Fruit fly (Drosophila melanogaster) whole organism, embryonic: ENCODE measurements around the gene CG7694.

Experiments
- Adf1 ChIP-seq: fragments of 200-800 bp; sonication (Bioruptor generic); IDR thresholded peaks from 2 replicates; pipeline ENCODE4 v1.3.6; 2022; ENCODE audit warnings: missing biosample characterization, missing genetic modification characterization
- Awh ChIP-seq: fragments of 200-800 bp; sonication (Bioruptor generic); IDR thresholded peaks from 2 replicates; pipeline ENCODE4, ENCODE4 v1.3.6; 2022; ENCODE audit warnings: missing biosample characterization, missing genetic modification characterization
- Bdp1 ChIP-seq: fragments of 200-800 bp; sonication (Bioruptor generic); optimal IDR thresholded peaks from 3 replicates; lab custom pipeline; 2016; ENCODE audit warnings: missing biosample characterization, missing genetic modification characterization
- CG10565 ChIP-seq: fragments of 200-800 bp; sonication (Bioruptor generic); optimal IDR thresholded peaks from 3 replicates; lab custom pipeline; 2016; ENCODE audit warnings: missing biosample characterization, mild to moderate bottlenecking, missing genetic modification characterization
- CG10979 ChIP-seq: fragments of 200-800 bp; sonication (Bioruptor generic); optimal IDR thresholded peaks from 2 replicates; lab custom pipeline; 2018; ENCODE audit warnings: missing biosample characterization, mild to moderate bottlenecking, missing genetic modification characterization, moderate library complexity
- CG11456 ChIP-seq: fragments of 200-800 bp; sonication (Bioruptor generic); IDR thresholded peaks from 3 replicates; pipeline ENCODE4 v1.3.6; 2022; ENCODE audit warnings: missing biosample characterization, missing genetic modification characterization
- CG14441 ChIP-seq: fragments of 200-800 bp; sonication (Bioruptor generic); IDR thresholded peaks from 2 replicates; pipeline ENCODE4 v1.3.6; 2022; ENCODE audit warnings: missing biosample characterization, missing genetic modification characterization
- CG1529 ChIP-seq: fragments of 200-800 bp; sonication (Bioruptor generic); optimal IDR thresholded peaks from 3 replicates; lab custom pipeline; 2018; ENCODE audit warnings: missing biosample characterization, missing genetic modification characterization
- CG15479 ChIP-seq: fragments of 200-800 bp; sonication (Bioruptor generic); optimal IDR thresholded peaks from 3 replicates; lab custom pipeline; 2019; ENCODE audit warnings: missing biosample characterization, mild to moderate bottlenecking, missing genetic modification characterization, moderate library complexity
- CG1647 ChIP-seq: fragments of 200-800 bp; sonication (Bioruptor generic); optimal IDR thresholded peaks from 3 replicates; lab custom pipeline; 2016; ENCODE audit warnings: missing biosample characterization, missing genetic modification characterization
- CG16815 ChIP-seq: fragments of 200-800 bp; sonication (Bioruptor generic); optimal IDR thresholded peaks from 3 replicates; lab custom pipeline; 2017; ENCODE audit warnings: missing biosample characterization, mild to moderate bottlenecking, missing genetic modification characterization
- CG18262 ChIP-seq: fragments of 200-800 bp; optimal IDR thresholded peaks from 3 replicates; lab custom pipeline; 2019; ENCODE audit warnings: missing biosample characterization, mild to moderate bottlenecking, missing genetic modification characterization, moderate library complexity
- CG2129 ChIP-seq: fragments of 200-800 bp; sonication (Bioruptor generic); IDR thresholded peaks from 2 replicates; pipeline ENCODE4 v1.3.6; 2022; ENCODE audit warnings: missing biosample characterization, missing genetic modification characterization; ENCODE audit not compliant: partially characterized antibody
- CG2678 ChIP-seq: fragments of 200-800 bp; sonication (Bioruptor generic); optimal IDR thresholded peaks from 3 replicates; lab custom pipeline; 2019; ENCODE audit warnings: missing biosample characterization, mild to moderate bottlenecking, missing genetic modification characterization, moderate library complexity
- CG2712 ChIP-seq: fragments of 200-800 bp; optimal IDR thresholded peaks from 3 replicates; lab custom pipeline; 2019; ENCODE audit warnings: missing biosample characterization, mild to moderate bottlenecking, missing genetic modification characterization, moderate library complexity
- CG2875 ChIP-seq: fragments of 200-800 bp; sonication (Bioruptor generic); optimal IDR thresholded peaks from 2 replicates; lab custom pipeline; 2017; ENCODE audit warnings: missing biosample characterization, mild to moderate bottlenecking, missing genetic modification characterization, missing genetic modification reagents
- CG32772 ChIP-seq: fragments of 200-800 bp; sonication (Bioruptor generic); IDR thresholded peaks from 2 replicates; pipeline ENCODE4 v1.3.6; 2022; ENCODE audit warnings: missing biosample characterization, missing genetic modification characterization
- CG3847 ChIP-seq: fragments of 200-800 bp; sonication (Bioruptor generic); IDR thresholded peaks from 2 replicates; pipeline ENCODE4 v1.3.6; 2022; ENCODE audit warnings: missing biosample characterization, missing genetic modification characterization
- CG4282 ChIP-seq: fragments of 200-800 bp; sonication (Bioruptor generic); optimal IDR thresholded peaks from 2 replicates; lab custom pipeline; 2016; ENCODE audit warnings: missing biosample characterization, missing genetic modification characterization
- CG6654 ChIP-seq: fragments of 200-800 bp; sonication (Bioruptor generic); optimal IDR thresholded peaks from 2 replicates; lab custom pipeline; 2017; ENCODE audit warnings: missing biosample characterization, mild to moderate bottlenecking, missing genetic modification characterization
- CG8924 ChIP-seq: fragments of 200-800 bp; optimal IDR thresholded peaks from 3 replicates; lab custom pipeline; 2019; ENCODE audit warnings: missing biosample characterization, mild to moderate bottlenecking, missing genetic modification characterization, moderate library complexity
- CHES-1-like ChIP-seq: fragments of 200-800 bp; sonication (Bioruptor generic); optimal IDR thresholded peaks from 2 replicates; lab custom pipeline; 2016; ENCODE audit warnings: missing biosample characterization, missing genetic modification characterization
- CkIIα-i1 ChIP-seq: fragments of 200-800 bp; sonication (Bioruptor generic); IDR thresholded peaks from 2 replicates; pipeline ENCODE4 v1.3.6; 2022; ENCODE audit warnings: missing biosample characterization, missing genetic modification characterization
- D19A ChIP-seq: fragments of 200-800 bp; optimal IDR thresholded peaks from 3 replicates; lab custom pipeline; 2019; ENCODE audit warnings: missing biosample characterization, mild to moderate bottlenecking, missing genetic modification characterization, moderate library complexity
- Dll ChIP-seq: fragments of 200-800 bp; sonication (Bioruptor generic); IDR thresholded peaks from 4 replicates; pipeline ENCODE4 v1.3.6; 2022; ENCODE audit warnings: missing biosample characterization, missing genetic modification characterization; ENCODE audit not compliant: partially characterized antibody
- Dp ChIP-seq: fragments of 200-800 bp; sonication (Bioruptor generic); optimal IDR thresholded peaks from 2 replicates; lab custom pipeline; 2018; ENCODE audit warnings: missing biosample characterization, mild to moderate bottlenecking, missing genetic modification characterization, moderate library complexity
- Hey ChIP-seq: fragments of 200-800 bp; sonication (Bioruptor generic); optimal IDR thresholded peaks from 3 replicates; lab custom pipeline; 2018; ENCODE audit warnings: missing biosample characterization, mild to moderate bottlenecking, missing genetic modification characterization
- HmgZ ChIP-seq: fragments of 200-800 bp; sonication (Bioruptor generic); optimal IDR thresholded peaks from 2 replicates; lab custom pipeline; 2018; ENCODE audit warnings: missing biosample characterization, mild to moderate bottlenecking, missing genetic modification characterization
- Jarid2 ChIP-seq: fragments of 200-800 bp; sonication (Bioruptor generic); optimal IDR thresholded peaks from 3 replicates; lab custom pipeline; 2017; ENCODE audit warnings: mild to moderate bottlenecking, missing biosample characterization, missing genetic modification reagents, missing genetic modification characterization
- Max ChIP-seq: fragments of 200-800 bp; sonication (Bioruptor generic); optimal IDR thresholded peaks from 2 replicates; lab custom pipeline; 2016; ENCODE audit warnings: missing biosample characterization, mild to moderate bottlenecking, missing genetic modification characterization
- Neu2 ChIP-seq: fragments of 200-800 bp; sonication (Bioruptor generic); optimal IDR thresholded peaks from 3 replicates; lab custom pipeline; 2016; ENCODE audit warnings: missing biosample characterization, missing genetic modification characterization, borderline replicate concordance
- Taf1 ChIP-seq: fragments of 200-800 bp; sonication (Bioruptor generic); IDR thresholded peaks from 2 replicates; pipeline ENCODE4 v1.3.6; 2022; ENCODE audit warnings: missing biosample characterization, missing genetic modification characterization
- bbx ChIP-seq: fragments of 200-800 bp; sonication (Bioruptor generic); IDR thresholded peaks from 2 replicates; pipeline ENCODE4 v1.3.6; 2022; ENCODE audit warnings: missing biosample characterization, missing genetic modification characterization; ENCODE audit not compliant: partially characterized antibody
- btn ChIP-seq: fragments of 200-800 bp; sonication (Bioruptor generic); optimal IDR thresholded peaks from 2 replicates; lab custom pipeline; 2016; ENCODE audit warnings: missing biosample characterization, missing genetic modification characterization
- crc ChIP-seq: fragments of 200-800 bp; sonication (Bioruptor generic); optimal IDR thresholded peaks from 2 replicates; lab custom pipeline; 2016; ENCODE audit warnings: missing biosample characterization, missing genetic modification characterization
- emc ChIP-seq: fragments of 200-800 bp; sonication (Bioruptor generic); optimal IDR thresholded peaks from 2 replicates; lab custom pipeline; 2016; ENCODE audit warnings: missing biosample characterization, missing genetic modification characterization
- fd3F ChIP-seq: fragments of 200-800 bp; sonication (Bioruptor generic); optimal IDR thresholded peaks from 2 replicates; lab custom pipeline; 2018; ENCODE audit warnings: missing biosample characterization, mild to moderate bottlenecking, missing genetic modification characterization, moderate library complexity
- ftz-f1 ChIP-seq: fragments of 200-800 bp; sonication (Bioruptor generic); optimal IDR thresholded peaks from 2 replicates; lab custom pipeline; 2016; ENCODE audit warnings: missing biosample characterization, missing genetic modification characterization
- hbn ChIP-seq: fragments of 200-800 bp; sonication (Bioruptor generic); IDR thresholded peaks from 2 replicates; pipeline ENCODE4 v1.3.6; 2022; ENCODE audit warnings: missing biosample characterization, missing genetic modification characterization; ENCODE audit not compliant: partially characterized antibody
- lov ChIP-seq, 2 experiments: fragments of 200-800 bp in 1 of 2; fragments of >200 bp in 1 of 2; sonication (Bioruptor generic) in 1 of 2; IDR thresholded peaks in 1 of 2; optimal IDR thresholded peaks in 1 of 2; 2 replicates in 1 of 2; 3 replicates in 1 of 2; pipeline versions ENCODE4 v1.3.6 to Lab custom; 2017 to 2022; ENCODE audit warnings: missing biosample characterization in 1 of 2, missing genetic modification characterization in 1 of 2
- mam ChIP-seq: fragments of 200-800 bp; sonication (Bioruptor generic); optimal IDR thresholded peaks from 3 replicates; lab custom pipeline; 2016; ENCODE audit warnings: missing biosample characterization, missing genetic modification characterization
- odd ChIP-seq: fragments of 200-800 bp; sonication (Bioruptor generic); optimal IDR thresholded peaks from 2 replicates; lab custom pipeline; 2017; ENCODE audit warnings: missing biosample characterization, mild to moderate bottlenecking, missing genetic modification characterization
- onecut ChIP-seq: fragments of 200-800 bp; sonication (Bioruptor generic); IDR thresholded peaks from 2 replicates; pipeline ENCODE4 v1.3.6; 2022; ENCODE audit warnings: missing biosample characterization, missing genetic modification characterization
- p53 ChIP-seq: fragments of 200-800 bp; sonication (Bioruptor generic); optimal IDR thresholded peaks from 2 replicates; lab custom pipeline; 2016; ENCODE audit warnings: missing biosample characterization, missing genetic modification characterization
- peb ChIP-seq: fragments of 200-800 bp; sonication (Bioruptor generic); IDR thresholded peaks from 2 replicates; pipeline ENCODE4 v1.3.6; 2022; ENCODE audit warnings: missing biosample characterization, missing genetic modification characterization
- rib ChIP-seq: fragments of 200-800 bp; sonication (Bioruptor generic); IDR thresholded peaks from 2 replicates; pipeline ENCODE4 v1.3.6; 2022; ENCODE audit warnings: missing biosample characterization, missing genetic modification characterization
- sd ChIP-seq: fragments of 200-800 bp; sonication (Bioruptor generic); optimal IDR thresholded peaks from 3 replicates; lab custom pipeline; 2018; ENCODE audit warnings: missing biosample characterization, mild to moderate bottlenecking, missing genetic modification characterization, moderate library complexity
- vvl ChIP-seq: fragments of 200-800 bp; sonication (Bioruptor generic); IDR thresholded peaks from 2 replicates; pipeline ENCODE4 v1.3.6; 2022; ENCODE audit warnings: missing biosample characterization, missing genetic modification characterization
- wek ChIP-seq: fragments of 200-800 bp; sonication (Bioruptor generic); optimal IDR thresholded peaks from 3 replicates; lab custom pipeline; 2018; ENCODE audit warnings: missing biosample characterization, mild to moderate bottlenecking, missing genetic modification characterization, moderate library complexity
- zen ChIP-seq: fragments of 200-800 bp; sonication (Bioruptor generic); optimal IDR thresholded peaks from 3 replicates; lab custom pipeline; 2018; ENCODE audit warnings: missing biosample characterization, mild to moderate bottlenecking, missing genetic modification characterization, moderate library complexity

CG7694 gene

DNA sequence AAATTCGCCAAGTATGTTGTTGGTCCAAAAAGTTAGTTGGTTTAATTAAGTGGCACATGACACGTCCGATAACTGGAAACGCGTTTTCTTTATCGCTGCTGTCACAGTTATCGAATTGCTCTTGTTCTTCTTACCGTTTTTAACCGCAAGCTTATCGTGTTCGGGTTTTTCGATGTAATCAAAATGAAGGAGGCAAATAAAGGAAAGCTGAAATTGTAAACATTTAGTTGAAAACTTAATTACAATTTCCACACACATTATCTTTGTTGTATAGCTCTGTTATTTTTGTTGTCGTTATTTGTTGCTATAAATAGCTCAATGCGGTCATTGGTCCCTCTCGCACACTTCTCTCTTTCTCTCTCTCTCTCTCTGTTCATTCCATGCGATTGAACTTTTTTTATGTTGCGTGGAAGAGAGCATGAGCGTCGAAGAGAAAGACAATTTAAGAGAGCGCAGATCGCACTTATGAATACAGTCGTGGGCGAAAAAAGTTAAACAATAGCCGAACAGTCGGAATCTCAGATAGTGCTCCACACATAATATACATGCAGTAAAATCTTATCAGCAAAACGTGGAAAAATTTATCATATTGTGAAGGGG, 12.5 kb downstream of the CG7694 start (continued):
- TF ChIP-seq CHES-1-like (GFP tag; lab: Kevin White, UChicago) (no peak), fd3F (GFP tag; lab: Kevin White, UChicago) (no peak), peb (no peak), CG32772 (GFP tag; lab: Robert Waterston, UW) (no peak), CG10979 (tag; lab: Kevin White, UChicago) (no peak), hbn (GFP tag; lab: Robert Waterston, UW) (no peak), lov (optimal IDR thresholded peaks at IDR 0.05; lab: Kevin White, UChicago) (no peak), lov (GFP tag; IDR thresholded peaks at IDR 0.05; lab: Robert Waterston, UW) (no peak), CG2129 (no peak), Dp (no peak), onecut (GFP tag; lab: Robert Waterston, UW) (no peak), CG2712 (tag; lab: Kevin White, UChicago) (no peak), odd (GFP tag; lab: Kevin White, UChicago) (no peak), btn (GFP tag; lab: Kevin White, UChicago) (no peak), CG14441 (GFP tag; lab: Robert Waterston, UW) (no peak), CG2875 (no peak), mam (GFP tag; lab: Kevin White, UChicago) (peak; percentile 19), crc (GFP tag; lab: Kevin White, UChicago) (no peak), Hey (tag; lab: Kevin White, UChicago) (no peak), Adf1 (GFP tag; lab: Robert Waterston, UW) (peak; percentile 27; the same call in 1 of the 2 replicates), CG15479 (no peak), rib (GFP tag; lab: Robert Waterston, UW) (no peak), Taf1 (no peak), Jarid2 (GFP tag; lab: Kevin White, UChicago) (no peak), emc (no peak), CG1647 (GFP tag; lab: Kevin White, UChicago) (no peak), CG4282 (GFP tag; lab: Kevin White, UChicago) (no peak), Dll (GFP tag; lab: Robert Waterston, UW) (peak; percentile 34; the same call in 1 of the 4 replicates), CG10565 (GFP tag; lab: Kevin White, UChicago) (no peak), CkIIα-i1 (no peak), zen (tag; lab: Kevin White, UChicago) (no peak), CG18262 (tag; lab: Kevin White, UChicago) (no peak), CG2678 (tag; lab: Kevin White, UChicago) (no peak), CG1529 (GFP tag; lab: Kevin White, UChicago) (no peak), Max (GFP tag; lab: Kevin White, UChicago) (no peak), wek (GFP tag; lab: Kevin White, UChicago) (no peak), Awh (peak; percentile 57), D19A (tag; lab: Kevin White, UChicago) (peak; percentile 44), CG8924 (tag; lab: Kevin White, UChicago) (no peak), Neu2 (GFP tag; lab: Kevin White, UChicago) (no peak), CG16815 (GFP tag; lab: Kevin White, UChicago) (no peak), CG6654 (GFP tag; lab: Kevin White, UChicago) (no peak), sd (tag; lab: Kevin White, UChicago) (peak; percentile 82), CG11456 (GFP tag; lab: Robert Waterston, UW) (0 out of 3 replicates have a peak, but pooled peaks have one; percentile 51), ftz-f1 (GFP tag; lab: Kevin White, UChicago) (no peak), bbx (GFP tag; lab: Robert Waterston, UW) (peak; percentile 72), Bdp1 (GFP tag; lab: Kevin White, UChicago) (no peak), vvl (GFP tag; lab: Robert Waterston, UW) (no peak; the same call in 1 of the 2 replicates), p53 (GFP tag; lab: Kevin White, UChicago) (no peak), CG3847 (GFP tag; lab: Robert Waterston, UW) (no peak), HmgZ (tag; lab: Kevin White, UChicago) (peak; percentile 18)
